Worm (Caenorhabditis elegans) whole organism, mixed stage, embryonic: Measurements from ENCODE around the gene fipr-13.

Experiments
- bed-3 ChIP-seq: fragments of 200-800 bp; sonication (Bioruptor generic); optimal IDR thresholded peaks from 3 replicates; lab custom pipeline; 2018; ENCODE audit warnings: mild to moderate bottlenecking, missing genetic modification characterization, moderate library complexity, missing compliant biosample characterization
- ces-1 ChIP-seq: fragments of 150-350 bp; optimal IDR thresholded peaks from 2 replicates; lab custom pipeline; 2014; ENCODE audit warnings: missing biosample characterization, missing genetic modification reagents, missing genetic modification characterization
- elt-1 ChIP-seq: sonication (generic microtip); optimal IDR thresholded peaks from 2 replicates; lab custom pipeline; 2017; ENCODE audit warnings: missing genetic modification characterization, mild to moderate bottlenecking, missing compliant biosample characterization, antibody characterized with exemption, moderate library complexity, borderline replicate concordance; ENCODE audit not compliant: insufficient read depth
- lin-13 ChIP-seq: fragments of 150-350 bp; optimal IDR thresholded peaks from 2 replicates; lab custom pipeline; 2014; ENCODE audit warnings: missing biosample characterization, missing genetic modification characterization
- lsy-2 ChIP-seq: fragments of 150-350 bp; optimal IDR thresholded peaks from 2 replicates; lab custom pipeline; 2014; ENCODE audit warnings: missing biosample characterization, missing genetic modification characterization
- mab-5 ChIP-seq: fragments of 150-350 bp; optimal IDR thresholded peaks from 2 replicates; lab custom pipeline; 2014; ENCODE audit warnings: missing biosample characterization, missing genetic modification characterization
- mep-1 ChIP-seq: fragments of 150-350 bp; optimal IDR thresholded peaks from 2 replicates; lab custom pipeline; 2017; ENCODE audit warnings: missing biosample characterization, missing genetic modification reagents, missing genetic modification characterization, inconsistent platforms
- nhr-12 ChIP-seq: fragments of 150-350 bp; optimal IDR thresholded peaks from 2 replicates; lab custom pipeline; 2014; ENCODE audit warnings: missing biosample characterization, missing genetic modification characterization
- sem-2 ChIP-seq: fragments of 200-800 bp; sonication (Bioruptor generic); optimal IDR thresholded peaks from 2 replicates; lab custom pipeline; 2018; ENCODE audit warnings: mild to moderate bottlenecking, missing genetic modification characterization, missing compliant biosample characterization
- snpc-4 ChIP-seq: fragments of 150-350 bp; optimal IDR thresholded peaks from 2 replicates; lab custom pipeline; 2014; ENCODE audit warnings: missing biosample characterization, missing genetic modification characterization

- TF ChIP-seq mab-5 (tag; lab: Kevin White, UChicago) = no peak
- no peak for TF ChIP-seq lsy-2 (tag; lab: Kevin White, UChicago)
- TF ChIP-seq bed-3 (GFP tag; lab: Kevin White, UChicago) = no peak
- no peak for TF ChIP-seq lin-13 (tag; lab: Kevin White, UChicago)
- no peak for TF ChIP-seq nhr-12 (tag; lab: Kevin White, UChicago)
- no peak for TF ChIP-seq sem-2 (GFP tag; lab: Kevin White, UChicago)
- TF ChIP-seq elt-1 = no peak
- TF ChIP-seq mep-1 (tag; lab: Kevin White, UChicago) = no peak
- no peak for TF ChIP-seq ces-1 (GFP tag; lab: Kevin White, UChicago)
- TF ChIP-seq snpc-4 (tag; lab: Kevin White, UChicago) = no peak
These were observed 33.3 kb upstream of the fipr-13 start, which contains the start of gene acl-2 for ce11 chrV:10030992-10031383.
